Worm (Caenorhabditis elegans) whole organism, young adult: ENCODE data around the gene gnrr-2.

Source experiments
- C17E4.6 ChIP-seq: fragments of 200-800 bp; sonication (Bioruptor generic); IDR thresholded peaks from 2 replicates; pipeline ENCODE4 v1.3.6; 2022; ENCODE audit warnings: missing genetic modification reagents, missing genetic modification characterization, missing compliant biosample characterization
- F37B4.10 ChIP-seq: fragments of 200-800 bp; sonication (Bioruptor generic); IDR thresholded peaks from 2 replicates; pipeline ENCODE4 v1.3.6; 2022; ENCODE audit warnings: missing genetic modification characterization, missing compliant biosample characterization
- F49E8.2 ChIP-seq: sonication (generic microtip); optimal IDR thresholded peaks from 3 replicates; lab custom pipeline; 2017; ENCODE audit warnings: missing genetic modification characterization, mild to moderate bottlenecking, missing compliant biosample characterization, antibody characterized with exemption, moderate library complexity; ENCODE audit not compliant: insufficient read depth
- F52B5.7 ChIP-seq: sonication (generic microtip); optimal IDR thresholded peaks from 2 replicates; lab custom pipeline; 2016; ENCODE audit warnings: mild to moderate bottlenecking, missing genetic modification characterization, missing compliant biosample characterization
- Y95B8A.8 ChIP-seq: fragments of 200-800 bp; sonication (Bioruptor generic); IDR thresholded peaks from 2 replicates; pipeline ENCODE4 v1.3.6; 2022; ENCODE audit warnings: missing genetic modification reagents, missing genetic modification characterization, missing compliant biosample characterization
- ama-1 ChIP-seq, 3 experiments: fragments of 150-350 bp in 1 of 3; sonication (generic microtip) in 2 of 3; optimal IDR thresholded peaks; 2 replicates each; lab custom pipeline; 2014 to 2018; ENCODE audit warnings: missing biosample characterization in 2 of 3, missing genetic modification characterization in 2 of 3, missing genetic modification reagents in 2 of 3
- aptf-2 ChIP-seq: fragments of 200-800 bp; sonication (Bioruptor generic); conservative IDR thresholded peaks from 2 replicates; pipeline ENCODE4 v1.3.6; 2022; ENCODE audit warnings: missing genetic modification reagents, missing genetic modification characterization, missing compliant biosample characterization
- aptf-3 ChIP-seq: fragments of 200-800 bp; sonication (Bioruptor generic); IDR thresholded peaks from 2 replicates; pipeline ENCODE4 v1.3.6; 2022; ENCODE audit warnings: missing genetic modification characterization, missing compliant biosample characterization
- cebp-1 ChIP-seq, 2 experiments: fragments of 200-800 bp in 1 of 2; sonication (Bioruptor generic) in 1 of 2; sonication (generic microtip) in 1 of 2; IDR thresholded peaks in 1 of 2; optimal IDR thresholded peaks in 1 of 2; 2 replicates each; pipeline versions ENCODE4 v1.3.6 to Lab custom; 2017 to 2022; ENCODE audit warnings: missing compliant biosample characterization in 2 of 2, missing genetic modification characterization in 2 of 2, mild to moderate bottlenecking in 1 of 2, missing genetic modification reagents in 1 of 2, moderate library complexity in 1 of 2
- ceh-100 ChIP-seq: fragments of 200-800 bp; sonication (Bioruptor generic); IDR thresholded peaks from 2 replicates; pipeline ENCODE4 v1.3.6; 2022; ENCODE audit warnings: missing genetic modification reagents, missing genetic modification characterization, missing compliant biosample characterization
- ceh-40 ChIP-seq: fragments of 200-800 bp; sonication (Bioruptor generic); IDR thresholded peaks from 2 replicates; pipeline ENCODE4 v1.3.6; 2022; ENCODE audit warnings: missing genetic modification characterization, missing compliant biosample characterization
- chd-7 ChIP-seq: sonication (generic microtip); optimal IDR thresholded peaks from 2 replicates; lab custom pipeline; 2016; ENCODE audit warnings: mild to moderate bottlenecking, missing genetic modification characterization, moderate library complexity, missing compliant biosample characterization
- egl-44 ChIP-seq: fragments of 200-800 bp; sonication (Bioruptor generic); IDR thresholded peaks from 2 replicates; pipeline ENCODE4 v1.3.6; 2022; ENCODE audit warnings: missing genetic modification reagents, missing genetic modification characterization, missing compliant biosample characterization
- ets-4 ChIP-seq: fragments of 200-800 bp; sonication (Bioruptor generic); optimal IDR thresholded peaks from 2 replicates; lab custom pipeline; 2018; ENCODE audit warnings: mild to moderate bottlenecking, missing genetic modification characterization, missing compliant biosample characterization
- him-1 ChIP-seq: sonication (generic microtip); optimal IDR thresholded peaks from 2 replicates; lab custom pipeline; 2016; ENCODE audit warnings: missing genotype, missing genetic modification reagents, missing genetic modification characterization, missing compliant biosample characterization
- hrde-1 ChIP-seq: sonication (generic microtip); optimal IDR thresholded peaks from 2 replicates; lab custom pipeline; 2016; ENCODE audit warnings: missing genetic modification characterization, mild to moderate bottlenecking, missing compliant biosample characterization, moderate library complexity, missing genotype, missing genetic modification reagents, borderline replicate concordance
- hsf-1 ChIP-seq: fragments of 200-800 bp; sonication (Bioruptor generic); IDR thresholded peaks from 2 replicates; pipeline ENCODE4 v1.3.6; 2022; ENCODE audit warnings: missing genetic modification reagents, missing genetic modification characterization, missing compliant biosample characterization
- lin-40 ChIP-seq: sonication (generic microtip); optimal IDR thresholded peaks from 2 replicates; lab custom pipeline; 2016; ENCODE audit warnings: missing genetic modification characterization, mild to moderate bottlenecking, missing compliant biosample characterization, missing genotype, missing genetic modification reagents
- lin-54 ChIP-seq: fragments of 200-800 bp; sonication (Bioruptor generic); optimal IDR thresholded peaks from 2 replicates; lab custom pipeline; 2018; ENCODE audit warnings: mild to moderate bottlenecking, missing genetic modification characterization, missing compliant biosample characterization
- madf-10 ChIP-seq: sonication (generic microtip); optimal IDR thresholded peaks from 2 replicates; lab custom pipeline; 2016; ENCODE audit warnings: mild to moderate bottlenecking, missing genetic modification characterization, missing compliant biosample characterization
- madf-6 ChIP-seq: fragments of 200-800 bp; sonication (Bioruptor generic); IDR thresholded peaks from 2 replicates; pipeline ENCODE4 v1.3.6; 2022; ENCODE audit warnings: missing genetic modification reagents, missing genetic modification characterization, missing compliant biosample characterization
- mcd-1 ChIP-seq: fragments of 200-800 bp; sonication (Bioruptor generic); IDR thresholded peaks from 2 replicates; pipeline ENCODE4 v1.3.6; 2022; ENCODE audit warnings: missing genetic modification reagents, missing genetic modification characterization, missing compliant biosample characterization
- nfya-1 ChIP-seq: sonication (generic microtip); optimal IDR thresholded peaks from 2 replicates; lab custom pipeline; 2017; ENCODE audit warnings: antibody characterized with exemption, missing compliant biosample characterization, missing genetic modification characterization, borderline replicate concordance; ENCODE audit not compliant: insufficient read depth
- nhr-120 ChIP-seq: fragments of 200-800 bp; sonication (Bioruptor generic); IDR thresholded peaks from 2 replicates; pipeline ENCODE4 v1.3.6; 2022; ENCODE audit warnings: missing genetic modification characterization, missing compliant biosample characterization
- nhr-80 ChIP-seq: sonication (generic microtip); optimal IDR thresholded peaks from 2 replicates; lab custom pipeline; 2016; ENCODE audit warnings: missing genetic modification characterization, missing compliant biosample characterization
- pha-4 ChIP-seq: fragments of 150-350 bp; sonication (generic microtip); optimal IDR thresholded peaks from 2 replicates; lab custom pipeline; 2014; ENCODE audit warnings: missing biosample characterization, missing genetic modification reagents, missing genetic modification characterization
- rpc-1 ChIP-seq, 2 experiments: fragments of 150-350 bp in 1 of 2; sonication (generic microtip) in 1 of 2; optimal IDR thresholded peaks; 2 replicates each; lab custom pipeline; 2014 to 2018; ENCODE audit warnings: missing biosample characterization in 1 of 2, missing genetic modification characterization in 1 of 2, missing genetic modification reagents in 1 of 2, missing genotype in 1 of 2
- sea-2 ChIP-seq: fragments of 200-800 bp; sonication (Bioruptor generic); IDR thresholded peaks from 2 replicates; pipeline ENCODE4 v1.3.6; 2022; ENCODE audit warnings: missing genetic modification characterization, missing compliant biosample characterization
- snpc-1.1 ChIP-seq: sonication (generic microtip); optimal IDR thresholded peaks from 2 replicates; lab custom pipeline; 2017; ENCODE audit warnings: missing genetic modification characterization, mild to moderate bottlenecking, missing compliant biosample characterization, antibody characterized with exemption, moderate library complexity, missing genotype, missing genetic modification reagents; ENCODE audit not compliant: insufficient read depth
- snpc-3.4 ChIP-seq: sonication (generic microtip); optimal IDR thresholded peaks from 2 replicates; lab custom pipeline; 2017; ENCODE audit warnings: missing genetic modification characterization, mild to moderate bottlenecking, missing compliant biosample characterization, antibody characterized with exemption, moderate library complexity, missing genotype, missing genetic modification reagents
- tlf-1 ChIP-seq: fragments of 200-800 bp; sonication (Bioruptor generic); optimal IDR thresholded peaks from 2 replicates; lab custom pipeline; 2018; ENCODE audit warnings: mild to moderate bottlenecking, missing genetic modification characterization, missing compliant biosample characterization
- unc-62 ChIP-seq: fragments of 150-350 bp; optimal IDR thresholded peaks from 2 replicates; lab custom pipeline; 2014; ENCODE audit warnings: missing biosample characterization, missing genetic modification reagents, missing genetic modification characterization
- xnd-1 ChIP-seq: sonication (generic microtip); optimal IDR thresholded peaks from 2 replicates; lab custom pipeline; 2016; ENCODE audit warnings: missing genotype, missing genetic modification reagents, missing genetic modification characterization, missing compliant biosample characterization
- ztf-18 ChIP-seq: sonication (generic microtip); optimal IDR thresholded peaks from 2 replicates; lab custom pipeline; 2016; ENCODE audit warnings: missing genotype, mild to moderate bottlenecking, missing genetic modification characterization, missing compliant biosample characterization
- ztf-25 ChIP-seq: fragments of 200-800 bp; sonication (Bioruptor generic); IDR thresholded peaks from 2 replicates; pipeline ENCODE4 v1.3.6; 2022; ENCODE audit warnings: missing genetic modification reagents, missing genetic modification characterization, missing compliant biosample characterization

Gene gnrr-2

ce11 chrV:14423268-14423667 lies 14.4 kb downstream of the gnrr-2 start, which contains the start of gene rpoa-12 (continued):
- no peak for TF ChIP-seq egl-44 (GFP tag; lab: Robert Waterston, UW)
- peak; percentile 5 for TF ChIP-seq ztf-18 (tag; lab: Kevin White, UChicago)
- 0 out of 2 replicates have a peak, but pooled peaks have one; percentile 23 for TF ChIP-seq ztf-25 (GFP tag; lab: Robert Waterston, UW)
- TF ChIP-seq hsf-1 (GFP tag; lab: Robert Waterston, UW), result 0 out of 2 replicates have a peak, but pooled peaks have one; percentile 38

- TF ChIP-seq nhr-80 (tag; lab: Kevin White, UChicago) (no peak), snpc-3.4 (peak; percentile 14), lin-40 (tag; lab: Kevin White, UChicago) (no peak), snpc-1.1 (no peak), aptf-3 (no peak), aptf-2 (GFP tag; lab: Robert Waterston, UW) (no peak), rpc-1 (optimal IDR thresholded peaks at IDR 0.05; lab: Kevin White, UChicago) (peak; percentile 11), rpc-1 (tag; optimal IDR thresholded peaks at IDR 0.05; lab: Kevin White, UChicago) (no peak), hrde-1 (no peak), ets-4 (GFP tag; lab: Kevin White, UChicago) (no peak), Y95B8A.8 (GFP tag; lab: Robert Waterston, UW) (no peak), tlf-1 (GFP tag; lab: Kevin White, UChicago) (no peak), him-1 (tag; lab: Kevin White, UChicago) (no peak), F49E8.2 (no peak), cebp-1 (GFP tag; IDR thresholded peaks at IDR 0.05; lab: Robert Waterston, UW) (no peak), cebp-1 (tag; optimal IDR thresholded peaks at IDR 0.05; lab: Kevin White, UChicago) (no peak), lin-54 (no peak), nhr-120 (GFP tag; lab: Robert Waterston, UW) (no peak), ceh-100 (GFP tag; lab: Robert Waterston, UW) (peak; percentile 78), mcd-1 (GFP tag; lab: Robert Waterston, UW) (0 out of 2 replicates have a peak, but pooled peaks have one; percentile 20), nfya-1 (no peak), madf-6 (GFP tag; lab: Robert Waterston, UW) (peak; percentile 31; the same call in 1 of the 2 replicates), ztf-18 (tag; lab: Kevin White, UChicago) (no peak), unc-62 (GFP tag; lab: Kevin White, UChicago) (no peak), pha-4 (tag; lab: Kevin White, UChicago) (no peak), sea-2 (GFP tag; lab: Robert Waterston, UW) (no peak), F52B5.7 (tag; lab: Kevin White, UChicago) (no peak), madf-10 (tag; lab: Kevin White, UChicago) (no peak), C17E4.6 (GFP tag; lab: Robert Waterston, UW) (no peak)
Observed at ce11 chrV:14424958-14425492, 16.2 kb downstream of the gnrr-2 start, which contains the start of gene rrsr-1. Gene rrsr-1, minus strand, starts transcription at chrV:14425008.

- TF ChIP-seq chd-7 (tag; lab: Kevin White, UChicago) (no peak), F37B4.10 (no peak), xnd-1 (tag; lab: Kevin White, UChicago) (no peak), ceh-40 (GFP tag; lab: Robert Waterston, UW) (no peak), ama-1 (optimal IDR thresholded peaks at IDR 0.05; lab: Kevin White, UChicago) (no peak), ama-1 (GFP tag; optimal IDR thresholded peaks at IDR 0.05; lab: Kevin White, UChicago) (no peak)
Observed at ce11 chrV:14426013-14426412, 17.1 kb downstream of the gnrr-2 start.
